Worm (Caenorhabditis elegans): ENCODE results near the gene F55G7.3.

The F55G7.3 gene

DNA sequence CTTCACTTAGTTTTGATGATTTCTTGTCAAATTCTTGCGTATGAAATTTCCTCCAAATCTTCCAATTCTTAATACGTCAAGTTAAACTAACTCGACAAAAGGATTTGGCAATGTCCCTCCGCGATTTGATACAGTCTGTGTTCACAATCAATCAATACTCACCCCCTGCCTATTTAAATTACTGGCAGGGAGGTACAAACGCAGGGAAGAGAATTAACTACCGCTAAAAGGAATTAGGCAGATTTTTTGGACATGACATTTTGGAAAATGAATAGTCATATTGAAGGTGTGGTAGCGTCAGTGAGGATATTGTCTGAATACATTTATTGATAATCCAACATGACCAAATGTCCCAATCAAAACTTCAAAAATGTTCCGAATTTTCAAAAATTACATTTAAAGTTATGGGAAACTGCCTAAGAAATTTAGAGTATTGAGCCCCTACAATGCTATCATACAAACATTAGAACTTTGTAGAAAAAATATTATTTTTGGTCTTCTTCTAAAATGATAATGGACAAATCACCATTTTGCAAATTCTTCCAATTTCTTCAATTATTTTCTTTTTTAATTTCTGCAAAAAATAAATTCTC is 4.4 kb downstream of the F55G7.3 start (continued):
- TF ChIP-seq elt-2 (tag; optimal IDR thresholded peaks at IDR 0.05), result peak; percentile 94
- peak; percentile 73 for TF ChIP-seq nhr-84 (tag; optimal IDR thresholded peaks at IDR 0.05)
- TF ChIP-seq lin-13 (GFP tag; optimal IDR thresholded peaks at IDR 0.05), result peak; percentile 97
- peak; percentile 100 for TF ChIP-seq dsc-1 (tag; optimal IDR thresholded peaks at IDR 0.05)
- peak; percentile 95 for TF ChIP-seq unc-86 (tag; optimal IDR thresholded peaks at IDR 0.05)
- TF ChIP-seq xbp-1 (tag; optimal IDR thresholded peaks at IDR 0.05), result peak; percentile 96
- peak; percentile 87 for TF ChIP-seq hlh-4 (tag; optimal IDR thresholded peaks at IDR 0.05)
- peak in 5 of 6 experiments; percentile 92 to 99 (median 97) for TF ChIP-seq elt-3 (tag; optimal IDR thresholded peaks at IDR 0.05)
- peak; percentile 99 for TF ChIP-seq fkh-10 (GFP tag; optimal IDR thresholded peaks at IDR 0.05)
- TF ChIP-seq tlp-1 (tag; optimal IDR thresholded peaks at IDR 0.05), result no peak
- peak; percentile 80 for TF ChIP-seq pqm-1 (tag; optimal IDR thresholded peaks at IDR 0.05)
- TF ChIP-seq lin-35 (GFP tag; optimal IDR thresholded peaks at IDR 0.05), result peak; percentile 65 to 93
- peak; percentile 100 for TF ChIP-seq jun-1 (tag; optimal IDR thresholded peaks at IDR 0.05)
- TF ChIP-seq ceh-90 (tag; optimal IDR thresholded peaks at IDR 0.05), result peak; percentile 54
- TF ChIP-seq sup-37 (GFP tag; optimal IDR thresholded peaks at IDR 0.05), result peak; percentile 87
- peak; percentile 99 for TF ChIP-seq C16A3.4 (tag; optimal IDR thresholded peaks at IDR 0.05)
- peak; percentile 66 for TF ChIP-seq F16B12.6 (tag; optimal IDR thresholded peaks at IDR 0.05)
- peak; percentile 96 for TF ChIP-seq lin-14 (GFP tag; optimal IDR thresholded peaks at IDR 0.05)
- peak; percentile 73 for TF ChIP-seq ces-1 (GFP tag; optimal IDR thresholded peaks at IDR 0.05)
- TF ChIP-seq aha-1 (tag; optimal IDR thresholded peaks at IDR 0.05), result peak; percentile 66
- peak; percentile 98 for TF ChIP-seq irx-1 (tag; optimal IDR thresholded peaks at IDR 0.05)
- TF ChIP-seq hpl-2 (GFP tag; optimal IDR thresholded peaks at IDR 0.05), result peak; percentile 100
- TF ChIP-seq fkh-4 (tag; optimal IDR thresholded peaks at IDR 0.05; ENCODE audit: borderline replicate concordance), result peak; percentile 92
- TF ChIP-seq ama-1 (optimal IDR thresholded peaks at IDR 0.05), result no peak
- TF ChIP-seq ceh-88 (GFP tag; IDR thresholded peaks at IDR 0.05), result peak; percentile 97
- TF ChIP-seq mep-1 (tag; optimal IDR thresholded peaks at IDR 0.05), result peak; percentile 100
- peak; percentile 10 for TF ChIP-seq unc-130 (tag; optimal IDR thresholded peaks at IDR 0.05)
- TF ChIP-seq unc-62 (GFP tag; optimal IDR thresholded peaks at IDR 0.05), result no peak
- TF ChIP-seq ets-5 (GFP tag; IDR thresholded peaks at IDR 0.05), result no peak
- TF ChIP-seq mef-2 (tag; optimal IDR thresholded peaks at IDR 0.05), result peak; percentile 78
- TF ChIP-seq snpc-4 (tag; optimal IDR thresholded peaks at IDR 0.05), result peak; percentile 87
- peak; percentile 99 for TF ChIP-seq skn-1 (tag; optimal IDR thresholded peaks at IDR 0.05)
- TF ChIP-seq grh-1 (GFP tag; IDR thresholded peaks at IDR 0.05), result peak; percentile 96
- peak; percentile 55 for TF ChIP-seq blmp-1 (tag; optimal IDR thresholded peaks at IDR 0.05)
- peak; percentile 98 for TF ChIP-seq nhr-71 (tag; optimal IDR thresholded peaks at IDR 0.05)
- TF ChIP-seq nhr-85 (tag), result peak; percentile 97
- peak; percentile 81 for TF ChIP-seq nhr-12 (tag; optimal IDR thresholded peaks at IDR 0.05)
- TF ChIP-seq nhr-76 (tag; optimal IDR thresholded peaks at IDR 0.05), result peak; percentile 92
- no peak for TF ChIP-seq hlh-17 (GFP tag; optimal IDR thresholded peaks at IDR 0.05; ENCODE audit: borderline replicate concordance)
- TF ChIP-seq nhr-47 (tag; optimal IDR thresholded peaks at IDR 0.05), result peak; percentile 99
- peak; percentile 99 for TF ChIP-seq sox-4 (tag; optimal IDR thresholded peaks at IDR 0.05)
- TF ChIP-seq C34B4.2 (tag; optimal IDR thresholded peaks at IDR 0.05), result no peak
- peak; percentile 92 for TF ChIP-seq efl-3 (GFP tag; optimal IDR thresholded peaks at IDR 0.05)
- TF ChIP-seq lsy-2 (tag; optimal IDR thresholded peaks at IDR 0.05), result peak; percentile 94
- TF ChIP-seq nhr-28 (tag; optimal IDR thresholded peaks at IDR 0.05), result peak; percentile 73
- TF ChIP-seq lin-15B (tag; optimal IDR thresholded peaks at IDR 0.05), result peak; percentile 6
- TF ChIP-seq C04F5.9 (tag; optimal IDR thresholded peaks at IDR 0.05), result peak; percentile 91
- TF ChIP-seq snu-23 (GFP tag; optimal IDR thresholded peaks at IDR 0.05), result peak; percentile 100
- peak; percentile 99 for TF ChIP-seq nhr-77 (tag; optimal IDR thresholded peaks at IDR 0.05)
- TF ChIP-seq nhr-19 (GFP tag; conservative IDR thresholded peaks at IDR 0.05), result peak; percentile 98
- peak; percentile 99 for TF ChIP-seq ztf-4 (tag; optimal IDR thresholded peaks at IDR 0.05)
- peak in 1 of 2 experiments; percentile 93 for TF ChIP-seq mdl-1 (tag; optimal IDR thresholded peaks at IDR 0.05)
- peak; percentile 99 for TF ChIP-seq ceh-82 (tag; optimal IDR thresholded peaks at IDR 0.05)
- TF ChIP-seq fkh-8 (tag; optimal IDR thresholded peaks at IDR 0.05), result peak; percentile 95
